Fruit fly (Drosophila melanogaster): ENCODE data around the gene CG31673.

- TF ChIP-seq Hr38 (GFP tag; optimal IDR thresholded peaks at IDR 0.05): no peak
- TF ChIP-seq CG15336 (GFP tag; IDR thresholded peaks at IDR 0.05): no peak
- no peak for TF ChIP-seq CG11902 (GFP tag; optimal IDR thresholded peaks at IDR 0.05)
- TF ChIP-seq CG3032 (tag; optimal IDR thresholded peaks at IDR 0.05): no peak
- TF ChIP-seq CG6854 (GFP tag; optimal IDR thresholded peaks at IDR 0.05): no peak
- no peak for TF ChIP-seq Met (GFP tag; optimal IDR thresholded peaks at IDR 0.05)
- no peak for TF ChIP-seq vri (GFP tag; optimal IDR thresholded peaks at IDR 0.05)
- no peak for TF ChIP-seq Eip75B (GFP tag; optimal IDR thresholded peaks at IDR 0.05)
- TF ChIP-seq CG6792 (GFP tag; optimal IDR thresholded peaks at IDR 0.05): no peak
- TF ChIP-seq CG34406 (GFP tag; optimal IDR thresholded peaks at IDR 0.05): no peak
- no peak for TF ChIP-seq esn (GFP tag; optimal IDR thresholded peaks at IDR 0.05)
Observed at dm6 chr2L:20878463-20878862, 49.1 kb downstream of the CG31673 start.
